Fruit fly (Drosophila melanogaster): ENCODE measurements around the gene Tsen34.

DNA sequence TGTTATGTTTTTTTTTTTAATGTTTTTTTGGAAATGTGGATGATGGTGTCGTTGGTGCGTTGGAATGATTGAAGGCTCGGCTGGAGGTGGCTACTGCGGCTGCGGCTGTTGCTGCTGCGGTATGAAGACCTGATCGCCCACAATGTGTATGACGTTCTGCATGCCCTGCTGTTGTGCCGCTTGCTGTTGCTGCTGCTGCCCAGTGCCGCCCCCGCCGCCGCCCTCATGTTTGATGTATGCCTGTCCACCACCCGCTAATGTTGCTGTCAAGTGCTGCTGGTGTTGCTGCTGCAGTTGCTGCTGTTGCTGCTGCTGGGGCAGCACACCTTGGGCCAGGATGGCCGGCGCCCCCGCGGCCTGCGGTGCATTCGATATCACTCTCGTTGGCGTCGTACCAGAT, 8.8 kb downstream of the Tsen34 start:
- TF ChIP-seq CG8478 (optimal IDR thresholded peaks at IDR 0.05) (no peak), CTCF (optimal IDR thresholded peaks at IDR 0.05) (no peak)

All from S2 (cell line).